Fruit fly (Drosophila melanogaster) whole organism, wandering third instar larva: ENCODE measurements around the gene Arp8.

Source experiments
- HLH106 ChIP-seq: fragments of 200-800 bp; optimal IDR thresholded peaks from 3 replicates; lab custom pipeline; 2019; ENCODE audit warnings: missing biosample characterization, mild to moderate bottlenecking, missing genetic modification characterization, moderate library complexity
- Hr78 ChIP-seq: fragments of >200 bp; optimal IDR thresholded peaks from 2 replicates; lab custom pipeline; 2017; ENCODE audit warnings: missing biosample characterization, missing genetic modification characterization
- Hr83 ChIP-seq: fragments of 200-300 bp; sonication (Bioruptor generic); optimal IDR thresholded peaks from 2 replicates; lab custom pipeline; 2016; ENCODE audit warnings: missing biosample characterization, mild to moderate bottlenecking, missing genetic modification characterization, moderate library complexity; ENCODE audit not compliant: poor library complexity, severe bottlenecking
- Myc ChIP-seq: fragments of >200 bp; optimal IDR thresholded peaks from 2 replicates; lab custom pipeline; 2017
- OdsH ChIP-seq: fragments of 200-800 bp; sonication (Bioruptor generic); optimal IDR thresholded peaks from 2 replicates; lab custom pipeline; 2016; ENCODE audit warnings: missing biosample characterization, mild to moderate bottlenecking, missing genetic modification characterization
- Sp1 ChIP-seq: fragments of 200-800 bp; sonication (Bioruptor generic); optimal IDR thresholded peaks from 3 replicates; lab custom pipeline; 2019; ENCODE audit warnings: missing biosample characterization, mild to moderate bottlenecking, missing genetic modification characterization, moderate library complexity
- br ChIP-seq: fragments of 200-800 bp; sonication (Bioruptor generic); optimal IDR thresholded peaks from 2 replicates; lab custom pipeline; 2016; ENCODE audit warnings: missing biosample characterization, missing genetic modification characterization
- dl ChIP-seq, 2 experiments: fragments of 175-275, 200-275 bp in 1 of 2; fragments of 200-275 bp in 1 of 2; sonication (Bioruptor generic); optimal IDR thresholded peaks; lab custom pipeline; 2018; ENCODE audit warnings: mild to moderate bottlenecking in 2 of 2, missing biosample characterization in 2 of 2, missing genetic modification characterization in 2 of 2, moderate library complexity in 2 of 2; ENCODE audit not compliant: partially characterized antibody in 2 of 2, insufficient read depth in 1 of 2
- dmrt93B ChIP-seq: fragments of 200-800 bp; sonication (Bioruptor generic); optimal IDR thresholded peaks from 2 replicates; lab custom pipeline; 2018; ENCODE audit warnings: missing biosample characterization, mild to moderate bottlenecking, missing genetic modification characterization
- h ChIP-seq: fragments of 200-800 bp; sonication (Bioruptor generic); optimal IDR thresholded peaks from 3 replicates; lab custom pipeline; 2016; ENCODE audit warnings: missing biosample characterization, mild to moderate bottlenecking, missing genetic modification characterization
- pan ChIP-seq: fragments of >200 bp; optimal IDR thresholded peaks from 2 replicates; lab custom pipeline; 2017
- sv ChIP-seq: fragments of 200-800 bp; sonication (Bioruptor generic); optimal IDR thresholded peaks from 3 replicates; lab custom pipeline; 2016; ENCODE audit warnings: missing biosample characterization, missing genetic modification characterization
- usp ChIP-seq: fragments of >200 bp; optimal IDR thresholded peaks from 2 replicates; lab custom pipeline; 2017; ENCODE audit warnings: missing biosample characterization, missing genetic modification characterization

DNA sequence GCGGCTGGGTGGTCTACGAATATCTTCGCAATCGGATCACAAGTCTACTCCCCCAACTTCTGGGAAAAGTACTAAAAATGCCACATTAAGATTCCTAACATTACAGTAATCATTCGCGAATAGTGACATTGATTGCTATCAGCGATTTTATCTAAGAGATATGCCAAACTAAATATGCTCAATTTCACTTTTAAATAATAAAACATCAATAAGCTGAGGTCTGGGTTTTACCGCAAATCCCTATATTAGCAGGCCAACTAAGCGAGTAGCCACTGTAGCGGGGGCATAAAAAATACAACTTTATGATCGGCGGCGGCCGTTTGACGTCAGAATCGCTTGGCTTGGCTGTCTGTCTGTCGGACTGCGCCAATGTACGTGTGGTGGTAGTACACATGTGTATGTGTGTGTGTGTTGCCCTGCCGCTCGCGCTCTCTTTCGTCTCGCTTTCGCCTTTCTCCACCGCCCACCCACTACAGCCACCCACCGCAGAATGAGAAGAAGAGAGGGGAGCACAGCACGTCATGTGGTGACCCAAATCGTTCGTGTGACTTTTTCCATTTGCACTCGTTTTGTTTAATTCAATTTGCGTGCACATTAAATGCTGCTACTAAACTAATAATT, 19.8 kb upstream of the Arp8 start:
- TF ChIP-seq Myc (lab: Kevin White, UChicago), result no peak
- TF ChIP-seq OdsH, result peak; percentile 96
- TF ChIP-seq dmrt93B, result peak; percentile 89
- TF ChIP-seq br (GFP tag; lab: Kevin White, UChicago), result peak; percentile 97
- TF ChIP-seq HLH106, result peak; percentile 97
- TF ChIP-seq dl (GFP tag; optimal IDR thresholded peaks at IDR 0.05; lab: Kevin White, UChicago; ENCODE audit: insufficient read depth in 1 of 2, partially characterized antibody in 2 of 2), result peak in 1 of 2 experiments; percentile 34
- TF ChIP-seq pan, result no peak
- TF ChIP-seq Hr83 (GFP tag; lab: Kevin White, UChicago), result peak; percentile 74
- no peak for TF ChIP-seq usp (GFP tag; lab: Kevin White, UChicago)
- no peak for TF ChIP-seq Hr78 (GFP tag; lab: Kevin White, UChicago)
- TF ChIP-seq sv (GFP tag; lab: Kevin White, UChicago), result peak; percentile 92
- TF ChIP-seq h, result peak; percentile 96
- TF ChIP-seq Sp1 (GFP tag; lab: Kevin White, UChicago), result peak; percentile 96
